Fruit fly (Drosophila melanogaster): Measurements from ENCODE around the gene CG13928.
A peak's percentile ranks its signal among the peaks of the same experiment; 100 is the strongest.

Gene CG13928

DNA sequence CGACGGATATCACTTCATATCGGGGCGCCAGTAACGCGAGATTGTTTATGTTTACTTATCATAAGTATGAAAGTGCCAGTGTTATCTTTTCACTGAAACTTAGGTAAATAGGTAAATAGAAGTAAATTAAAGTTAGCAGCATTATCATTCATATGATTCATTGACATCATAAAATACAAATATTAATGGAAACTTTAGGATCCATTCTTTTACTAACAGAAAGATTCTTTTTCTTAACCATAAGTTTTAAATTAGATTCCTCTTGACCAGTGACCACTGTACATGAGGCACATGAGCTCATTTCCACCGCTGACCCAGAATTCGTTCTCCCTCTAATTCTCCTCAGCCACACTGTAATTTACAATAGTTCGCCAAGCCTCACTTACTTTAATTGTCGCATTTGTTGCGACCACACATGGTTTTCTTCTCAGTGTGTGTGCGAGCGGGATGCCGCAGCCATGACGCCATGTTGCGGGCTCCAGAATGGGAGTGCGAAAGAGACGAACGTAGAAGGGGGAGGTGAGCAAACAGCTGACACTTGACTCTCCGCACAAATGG lies 49.7 kb downstream of the CG13928 start (continued):
- TF ChIP-seq CG1621 (tag; optimal IDR thresholded peaks at IDR 0.05) (no peak), Smox (GFP tag; optimal IDR thresholded peaks at IDR 0.05) (no peak), CG6163 (GFP tag; IDR thresholded peaks at IDR 0.05) (peak; percentile 33; the same call in 1 of the 3 replicates), CG11294 (GFP tag; IDR thresholded peaks at IDR 0.05) (no peak), Hr39 (GFP tag; optimal IDR thresholded peaks at IDR 0.05) (no peak)

DNA sequence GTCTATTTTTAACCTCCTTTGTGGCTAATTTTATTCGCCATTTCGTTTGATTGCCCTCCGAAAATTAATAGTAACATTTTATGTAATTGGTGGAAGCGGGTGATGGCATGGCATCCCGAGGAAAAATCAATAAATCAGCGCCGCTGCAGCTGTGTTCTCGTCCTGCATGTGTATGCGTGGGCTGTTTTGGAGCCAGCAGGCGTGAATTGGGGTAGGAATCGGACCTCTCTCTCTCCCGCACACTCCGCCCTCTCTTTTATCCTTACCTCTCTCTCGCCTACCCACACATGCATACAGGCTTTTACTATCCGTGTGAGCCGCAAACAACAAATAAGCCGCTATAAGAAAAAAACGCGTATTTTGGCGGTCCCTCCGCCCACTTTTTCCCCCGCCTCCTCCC lies 50.8 kb downstream of the CG13928 start:
- TF ChIP-seq eg (GFP tag; IDR thresholded peaks at IDR 0.05) (0 out of 3 replicates have a peak, but pooled peaks have one; percentile 26), dsx (GFP tag; optimal IDR thresholded peaks at IDR 0.05; ENCODE audit: poor library complexity, severe bottlenecking) (no peak), CG6792 (GFP tag; optimal IDR thresholded peaks at IDR 0.05) (no peak), CG11902 (GFP tag; optimal IDR thresholded peaks at IDR 0.05) (no peak), vri (GFP tag; optimal IDR thresholded peaks at IDR 0.05) (no peak), Eip93F (GFP tag; optimal IDR thresholded peaks at IDR 0.05) (no peak), pdm3 (GFP tag; optimal IDR thresholded peaks at IDR 0.05) (no peak)

DNA sequence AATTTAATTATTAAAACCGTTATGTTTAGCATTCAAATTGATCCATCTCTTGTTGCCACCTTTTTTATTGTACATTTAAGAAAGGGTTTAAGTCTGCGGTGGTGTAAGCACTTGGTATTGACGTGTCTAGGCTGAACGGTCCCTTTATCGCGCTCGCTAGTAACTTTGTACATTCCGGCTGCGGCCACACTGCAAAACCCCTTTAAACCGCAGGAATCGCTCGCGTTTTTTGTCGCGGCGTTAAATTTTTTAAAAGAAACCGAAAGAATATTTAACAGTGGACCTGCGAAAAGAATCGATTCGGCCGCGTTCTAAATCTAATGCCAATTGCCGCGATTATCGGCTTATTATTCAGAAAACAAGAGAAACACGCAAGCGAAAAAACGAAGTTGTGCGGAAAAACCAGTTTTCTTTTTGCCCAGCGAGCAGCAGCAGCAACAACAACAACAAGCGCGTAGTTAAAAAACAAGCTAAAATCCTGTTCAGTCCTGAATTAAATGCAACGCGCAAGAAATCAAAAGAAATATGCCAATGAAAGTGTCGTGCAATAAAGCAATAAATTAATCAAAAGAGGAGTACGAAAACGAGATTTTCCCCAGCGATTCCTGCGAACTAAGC lies 51.6 kb downstream of the CG13928 start, which contains the start of gene CG13917:
Gene CG13917 (plus strand): TSS at position 211 of the 618 bp plus-strand sequence.
- TF ChIP-seq CG16779 (tag; optimal IDR thresholded peaks at IDR 0.05), result peak; percentile 7
- peak; percentile 29 for TF ChIP-seq CG6808 (GFP tag; optimal IDR thresholded peaks at IDR 0.05)
- peak; percentile 36 for TF ChIP-seq CG6276 (GFP tag; optimal IDR thresholded peaks at IDR 0.05)
- TF ChIP-seq Sox14 (GFP tag; optimal IDR thresholded peaks at IDR 0.05), result no peak
- TF ChIP-seq Sox102F (GFP tag; optimal IDR thresholded peaks at IDR 0.05), result no peak
- peak in 1 of 2 experiments; percentile 42 for TF ChIP-seq ss (GFP tag; optimal IDR thresholded peaks at IDR 0.05)
- TF ChIP-seq OdsH (GFP tag; optimal IDR thresholded peaks at IDR 0.05), result no peak
- peak; percentile 45 for TF ChIP-seq dsx (GFP tag; optimal IDR thresholded peaks at IDR 0.05; ENCODE audit: poor library complexity, severe bottlenecking)
- peak; percentile 71 for TF ChIP-seq CG6854 (GFP tag; optimal IDR thresholded peaks at IDR 0.05)
- TF ChIP-seq Eip78C (GFP tag), result peak; percentile 85
- TF ChIP-seq eg (GFP tag; IDR thresholded peaks at IDR 0.05), result 0 out of 3 replicates have a peak, but pooled peaks have one; percentile 21
- TF ChIP-seq CG6163 (GFP tag; IDR thresholded peaks at IDR 0.05), result peak; percentile 33; the same call in 1 of the 3 replicates
- TF ChIP-seq CG8119 (GFP tag; IDR thresholded peaks at IDR 0.05), result 0 out of 3 replicates have a peak, but pooled peaks have one; percentile 15

Data from whole organism, prepupa.